Worm (Caenorhabditis elegans): Measurements from ENCODE around the gene clec-207.

ce11 chrV:2122517-2122916 is 26.6 kb downstream of the clec-207 start, which contains the start of gene F22F7.2:
- TF ChIP-seq zag-1 (tag; optimal IDR thresholded peaks at IDR 0.05) (no peak), skn-1 (tag; optimal IDR thresholded peaks at IDR 0.05) (no peak), lsy-2 (tag; optimal IDR thresholded peaks at IDR 0.05) (no peak), ama-1 (optimal IDR thresholded peaks at IDR 0.05) (no peak), nhr-77 (tag; optimal IDR thresholded peaks at IDR 0.05) (no peak), nhr-12 (tag; optimal IDR thresholded peaks at IDR 0.05) (no peak), snpc-4 (tag; optimal IDR thresholded peaks at IDR 0.05) (no peak), mdl-1 (tag; optimal IDR thresholded peaks at IDR 0.05) (no peak), unc-62 (GFP tag; optimal IDR thresholded peaks at IDR 0.05) (no peak), nhr-23 (tag; optimal IDR thresholded peaks at IDR 0.05) (no peak)
